Worm (Caenorhabditis elegans) whole organism, L4/young adult: ENCODE results near the gene Y51A2D.13.

ENCODE experiments used
- W03F9.2 ChIP-seq: fragments of 150-350 bp; optimal IDR thresholded peaks from 2 replicates; lab custom pipeline; 2014; ENCODE audit warnings: missing biosample characterization, missing genetic modification characterization
- him-1 ChIP-seq: sonication (generic microtip); optimal IDR thresholded peaks from 2 replicates; lab custom pipeline; 2016; ENCODE audit warnings: missing genotype, missing genetic modification reagents, missing genetic modification characterization, missing compliant biosample characterization

DNA sequence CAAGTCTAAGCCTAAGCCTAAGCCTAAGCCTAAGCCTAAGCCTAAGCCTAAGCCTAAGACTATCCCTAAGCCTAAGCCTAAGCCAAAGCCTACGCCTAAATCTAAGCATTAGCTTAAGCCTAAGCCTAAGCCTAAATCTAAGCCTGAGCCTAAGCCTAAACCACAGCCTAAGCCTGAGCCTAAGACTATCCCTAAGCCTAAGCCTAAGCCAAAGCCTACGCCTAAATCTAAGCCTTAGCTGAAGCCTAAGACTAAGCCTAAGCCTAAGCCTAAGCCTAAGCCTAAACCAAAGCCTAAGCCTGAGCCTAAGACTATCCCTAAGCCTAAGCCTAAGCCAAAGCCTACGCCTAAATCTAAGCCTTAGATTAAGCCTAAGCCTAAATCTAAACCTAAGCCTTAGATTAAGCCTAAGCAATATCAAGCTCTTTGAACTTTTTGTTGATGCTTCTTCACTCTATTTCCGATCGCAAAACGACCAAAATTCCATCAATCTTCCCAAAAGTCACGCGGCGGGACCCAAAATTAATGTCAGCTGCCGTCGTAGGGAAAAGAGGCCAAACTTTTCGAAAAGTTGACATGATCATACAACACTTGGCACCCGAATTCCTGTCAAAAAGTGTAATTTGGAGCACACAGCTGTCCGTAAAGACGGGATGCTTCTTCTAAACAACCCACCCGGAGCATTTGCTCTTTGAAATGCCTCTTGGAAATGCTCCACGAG, 2.0 kb upstream of the Y51A2D.13 start:
- TF ChIP-seq him-1 = no peak
- no peak for TF ChIP-seq W03F9.2 (tag; lab: Kevin White, UChicago)
